Worm (Caenorhabditis elegans) whole organism, L1 larva: ENCODE data around the gene C07A12.7.

Source experiments
- dpl-1 ChIP-seq, 3 experiments: fragments of 150-350 bp in 2 of 3; sonication (generic microtip) in 1 of 3; optimal IDR thresholded peaks; 2 replicates each; lab custom pipeline; 2014 to 2017; ENCODE audit warnings: missing biosample characterization in 3 of 3, missing genetic modification characterization in 3 of 3, missing genetic modification reagents in 3 of 3
- nhr-47 ChIP-seq: sonication (generic microtip); optimal IDR thresholded peaks from 2 replicates; lab custom pipeline; 2016; ENCODE audit warnings: mild to moderate bottlenecking, missing genetic modification characterization, moderate library complexity, missing compliant biosample characterization
- nhr-76 ChIP-seq: sonication (generic microtip); optimal IDR thresholded peaks from 2 replicates; lab custom pipeline; 2017; ENCODE audit warnings: missing biosample characterization, missing genetic modification characterization
- snpc-4 ChIP-seq: fragments of 150-350 bp; optimal IDR thresholded peaks from 2 replicates; lab custom pipeline; 2014; ENCODE audit warnings: missing biosample characterization, missing genetic modification characterization
- unc-62 ChIP-seq: fragments of 150-350 bp; optimal IDR thresholded peaks from 2 replicates; lab custom pipeline; 2014; ENCODE audit warnings: missing biosample characterization, missing genetic modification reagents, missing genetic modification characterization

- TF ChIP-seq snpc-4 (tag; lab: Kevin White, UChicago): no peak
- TF ChIP-seq unc-62 (GFP tag; lab: Kevin White, UChicago): no peak
- no peak for TF ChIP-seq dpl-1 (GFP tag; optimal IDR thresholded peaks at IDR 0.05; lab: Kevin White, UChicago)
- no peak for TF ChIP-seq nhr-47 (tag; lab: Kevin White, UChicago)
- TF ChIP-seq nhr-76: no peak
Observed at ce11 chrX:4530426-4531044, 8.6 kb upstream of the C07A12.7 start.
